Worm (Caenorhabditis elegans) whole organism, mixed stage, embryonic: ENCODE results near the gene srx-28.

Experiments
- M03D4.4 ChIP-seq: sonication (generic microtip); optimal IDR thresholded peaks from 2 replicates; lab custom pipeline; 2017; ENCODE audit warnings: mild to moderate bottlenecking, missing genetic modification characterization, missing compliant biosample characterization
- bed-3 ChIP-seq: fragments of 200-800 bp; sonication (Bioruptor generic); optimal IDR thresholded peaks from 3 replicates; lab custom pipeline; 2018; ENCODE audit warnings: mild to moderate bottlenecking, missing genetic modification characterization, moderate library complexity, missing compliant biosample characterization
- blmp-1 ChIP-seq: fragments of 150-350 bp; optimal IDR thresholded peaks from 2 replicates; lab custom pipeline; 2014; ENCODE audit warnings: missing biosample characterization, missing genetic modification characterization
- ceh-39 ChIP-seq: fragments of 150-350 bp; optimal IDR thresholded peaks from 2 replicates; lab custom pipeline; 2014; ENCODE audit warnings: missing biosample characterization, missing genetic modification characterization
- ceh-43 ChIP-seq: fragments of 200-800 bp; sonication (Bioruptor generic); optimal IDR thresholded peaks from 2 replicates; lab custom pipeline; 2018; ENCODE audit warnings: mild to moderate bottlenecking, missing genetic modification characterization, moderate library complexity, missing compliant biosample characterization
- ceh-83 ChIP-seq: fragments of 200-800 bp; sonication (Bioruptor generic); optimal IDR thresholded peaks from 2 replicates; lab custom pipeline; 2018; ENCODE audit warnings: mild to moderate bottlenecking, missing genetic modification characterization, missing compliant biosample characterization
- ces-1 ChIP-seq: fragments of 150-350 bp; optimal IDR thresholded peaks from 2 replicates; lab custom pipeline; 2014; ENCODE audit warnings: missing biosample characterization, missing genetic modification reagents, missing genetic modification characterization
- cnd-1 ChIP-seq: fragments of 200-800 bp; sonication (Bioruptor generic); optimal IDR thresholded peaks from 2 replicates; lab custom pipeline; 2018; ENCODE audit warnings: mild to moderate bottlenecking, missing genetic modification characterization, missing compliant biosample characterization
- drap-1 ChIP-seq: fragments of 200-800 bp; sonication (Bioruptor generic); optimal IDR thresholded peaks from 3 replicates; lab custom pipeline; 2018; ENCODE audit warnings: mild to moderate bottlenecking, missing genetic modification characterization, missing compliant biosample characterization
- elt-1 ChIP-seq: sonication (generic microtip); optimal IDR thresholded peaks from 2 replicates; lab custom pipeline; 2017; ENCODE audit warnings: missing genetic modification characterization, mild to moderate bottlenecking, missing compliant biosample characterization, antibody characterized with exemption, moderate library complexity, borderline replicate concordance; ENCODE audit not compliant: insufficient read depth
- flh-1 ChIP-seq: fragments of 200-800 bp; sonication (Bioruptor generic); optimal IDR thresholded peaks from 2 replicates; lab custom pipeline; 2018; ENCODE audit warnings: mild to moderate bottlenecking, missing genetic modification characterization, moderate library complexity, missing compliant biosample characterization
- hlh-1 ChIP-seq: fragments of 150-350 bp; optimal IDR thresholded peaks from 2 replicates; lab custom pipeline; 2014; ENCODE audit warnings: missing biosample characterization, missing genetic modification reagents, missing genetic modification characterization
- lin-13 ChIP-seq: fragments of 150-350 bp; optimal IDR thresholded peaks from 2 replicates; lab custom pipeline; 2014; ENCODE audit warnings: missing biosample characterization, missing genetic modification characterization
- lin-32 ChIP-seq: fragments of 200-800 bp; sonication (Bioruptor generic); optimal IDR thresholded peaks from 2 replicates; lab custom pipeline; 2018; ENCODE audit warnings: mild to moderate bottlenecking, missing genetic modification characterization, missing compliant biosample characterization
- lsy-2 ChIP-seq: fragments of 150-350 bp; optimal IDR thresholded peaks from 2 replicates; lab custom pipeline; 2014; ENCODE audit warnings: missing biosample characterization, missing genetic modification characterization
- mab-5 ChIP-seq: fragments of 150-350 bp; optimal IDR thresholded peaks from 2 replicates; lab custom pipeline; 2014; ENCODE audit warnings: missing biosample characterization, missing genetic modification characterization
- mep-1 ChIP-seq: fragments of 150-350 bp; optimal IDR thresholded peaks from 2 replicates; lab custom pipeline; 2017; ENCODE audit warnings: missing biosample characterization, missing genetic modification reagents, missing genetic modification characterization, inconsistent platforms
- mls-2 ChIP-seq: sonication (generic microtip); optimal IDR thresholded peaks from 2 replicates; lab custom pipeline; 2016; ENCODE audit warnings: mild to moderate bottlenecking, missing genetic modification characterization, moderate library complexity, missing compliant biosample characterization
- nhr-12 ChIP-seq: fragments of 150-350 bp; optimal IDR thresholded peaks from 2 replicates; lab custom pipeline; 2014; ENCODE audit warnings: missing biosample characterization, missing genetic modification characterization
- nhr-2 ChIP-seq: fragments of 150-350 bp; optimal IDR thresholded peaks from 2 replicates; lab custom pipeline; 2014; ENCODE audit warnings: missing biosample characterization, missing genetic modification characterization
- nhr-237 ChIP-seq: fragments of 150-350 bp; optimal IDR thresholded peaks from 2 replicates; lab custom pipeline; 2014; ENCODE audit warnings: missing biosample characterization, missing genetic modification characterization
- nhr-28 ChIP-seq: fragments of 150-350 bp; optimal IDR thresholded peaks from 2 replicates; lab custom pipeline; 2014; ENCODE audit warnings: missing biosample characterization, missing genetic modification characterization
- nhr-76 ChIP-seq: sonication (generic microtip); optimal IDR thresholded peaks from 2 replicates; lab custom pipeline; 2017; ENCODE audit warnings: missing biosample characterization, missing genetic modification characterization
- pha-4 ChIP-seq: fragments of 150-350 bp; optimal IDR thresholded peaks from 2 replicates; lab custom pipeline; 2018; ENCODE audit warnings: missing biosample characterization, missing genetic modification reagents, missing genetic modification characterization
- sem-2 ChIP-seq: fragments of 200-800 bp; sonication (Bioruptor generic); optimal IDR thresholded peaks from 2 replicates; lab custom pipeline; 2018; ENCODE audit warnings: mild to moderate bottlenecking, missing genetic modification characterization, missing compliant biosample characterization
- snpc-4 ChIP-seq: fragments of 150-350 bp; optimal IDR thresholded peaks from 2 replicates; lab custom pipeline; 2014; ENCODE audit warnings: missing biosample characterization, missing genetic modification characterization
- tbx-8 ChIP-seq: fragments of 200-800 bp; sonication (Bioruptor generic); optimal IDR thresholded peaks from 2 replicates; lab custom pipeline; 2018; ENCODE audit warnings: mild to moderate bottlenecking, missing genetic modification characterization, moderate library complexity, missing compliant biosample characterization
- unc-120 ChIP-seq: sonication (generic microtip); optimal IDR thresholded peaks from 2 replicates; lab custom pipeline; 2017; ENCODE audit warnings: missing genetic modification characterization, missing compliant biosample characterization; ENCODE audit not compliant: poor library complexity, severe bottlenecking
- unc-39 ChIP-seq: fragments of 150-350 bp; optimal IDR thresholded peaks from 2 replicates; lab custom pipeline; 2014; ENCODE audit warnings: missing biosample characterization, missing genetic modification characterization
- unc-62 ChIP-seq: fragments of 150-350 bp; optimal IDR thresholded peaks from 2 replicates; lab custom pipeline; 2014; ENCODE audit warnings: missing biosample characterization, missing genetic modification reagents, missing genetic modification characterization
- zip-8 ChIP-seq: fragments of 150-350 bp; optimal IDR thresholded peaks from 2 replicates; lab custom pipeline; 2014; ENCODE audit warnings: missing biosample characterization, missing genetic modification characterization
- ztf-11 ChIP-seq: fragments of 150-350 bp; optimal IDR thresholded peaks from 2 replicates; lab custom pipeline; 2014; ENCODE audit warnings: missing biosample characterization, missing genetic modification characterization

srx-28 gene

ce11 chrV:2757226-2757893 lies at the start of gene srx-28:
TSS of gene srx-28 (minus strand) at chrV:2757276.
- TF ChIP-seq M03D4.4 (tag; lab: Kevin White, UChicago), result no peak
- TF ChIP-seq flh-1, result no peak
- TF ChIP-seq pha-4, result no peak
- no peak for TF ChIP-seq nhr-28 (tag; lab: Kevin White, UChicago)
- TF ChIP-seq ces-1 (GFP tag; lab: Kevin White, UChicago), result no peak
- TF ChIP-seq nhr-237, result no peak
- TF ChIP-seq ceh-39 (tag; lab: Kevin White, UChicago), result no peak
- TF ChIP-seq lin-13 (tag; lab: Kevin White, UChicago), result no peak
- TF ChIP-seq mep-1 (tag; lab: Kevin White, UChicago), result no peak
- no peak for TF ChIP-seq ztf-11 (tag; lab: Kevin White, UChicago)
- no peak for TF ChIP-seq unc-62 (GFP tag; lab: Kevin White, UChicago)
- no peak for TF ChIP-seq unc-120 (tag; lab: Kevin White, UChicago)
- TF ChIP-seq blmp-1 (tag; lab: Kevin White, UChicago), result no peak
- TF ChIP-seq unc-39, result no peak
- no peak for TF ChIP-seq lin-32 (GFP tag; lab: Kevin White, UChicago)
- TF ChIP-seq nhr-2 (tag; lab: Kevin White, UChicago), result no peak

- TF ChIP-seq unc-120 (tag; lab: Kevin White, UChicago) (peak; percentile 53), nhr-28 (tag; lab: Kevin White, UChicago) (no peak), lin-32 (GFP tag; lab: Kevin White, UChicago) (no peak)
- TF ChIP-seq, all 35 proteins: peak for 1
Observed at ce11 chrV:2803258-2803657, 46.2 kb upstream of the srx-28 start.

- TF ChIP-seq zip-8 (peak; percentile 13), lsy-2 (tag; lab: Kevin White, UChicago) (no peak), hlh-1 (tag; lab: Kevin White, UChicago) (peak; percentile 48)
Observed at ce11 chrV:2801955-2802354, 44.9 kb upstream of the srx-28 start.

- TF ChIP-seq ceh-83 (GFP tag; lab: Kevin White, UChicago), result no peak
- TF ChIP-seq blmp-1 (tag; lab: Kevin White, UChicago), result no peak
- TF ChIP-seq ceh-39 (tag; lab: Kevin White, UChicago), result no peak
- no peak for TF ChIP-seq ceh-43
- no peak for TF ChIP-seq unc-39
- no peak for TF ChIP-seq snpc-4 (tag; lab: Kevin White, UChicago)
- TF ChIP-seq ces-1 (GFP tag; lab: Kevin White, UChicago), result no peak
- no peak for TF ChIP-seq mls-2
- no peak for TF ChIP-seq lsy-2 (tag; lab: Kevin White, UChicago)
- TF ChIP-seq elt-1 (tag; lab: Kevin White, UChicago), result no peak
- no peak for TF ChIP-seq nhr-76
- TF ChIP-seq mep-1 (tag; lab: Kevin White, UChicago), result no peak
- TF ChIP-seq flh-1, result no peak
- no peak for TF ChIP-seq mab-5 (tag; lab: Kevin White, UChicago)
- no peak for TF ChIP-seq M03D4.4 (tag; lab: Kevin White, UChicago)
- no peak for TF ChIP-seq drap-1 (GFP tag; lab: Kevin White, UChicago)
- TF ChIP-seq sem-2 (GFP tag; lab: Kevin White, UChicago), result no peak
Observed at ce11 chrV:2800676-2801075, 43.6 kb upstream of the srx-28 start.

ce11 chrV:2799172-2799869 lies 42.2 kb upstream of the srx-28 start:
- no peak for TF ChIP-seq elt-1 (tag; lab: Kevin White, UChicago)
- TF ChIP-seq tbx-8, result no peak
- no peak for TF ChIP-seq lin-32 (GFP tag; lab: Kevin White, UChicago)
- no peak for TF ChIP-seq bed-3 (GFP tag; lab: Kevin White, UChicago)
- TF ChIP-seq mep-1 (tag; lab: Kevin White, UChicago), result no peak
- TF ChIP-seq unc-39, result no peak
- no peak for TF ChIP-seq lsy-2 (tag; lab: Kevin White, UChicago)
- TF ChIP-seq M03D4.4 (tag; lab: Kevin White, UChicago), result no peak
- no peak for TF ChIP-seq cnd-1 (tag; lab: Kevin White, UChicago)
- no peak for TF ChIP-seq nhr-12 (tag; lab: Kevin White, UChicago)
- TF ChIP-seq flh-1, result no peak
- TF ChIP-seq unc-120 (tag; lab: Kevin White, UChicago), result no peak
- no peak for TF ChIP-seq mab-5 (tag; lab: Kevin White, UChicago)
- TF ChIP-seq nhr-76, result no peak
- no peak for TF ChIP-seq mls-2
- no peak for TF ChIP-seq ceh-83 (GFP tag; lab: Kevin White, UChicago)
- TF ChIP-seq ceh-39 (tag; lab: Kevin White, UChicago), result no peak
